Worm (Caenorhabditis elegans): ENCODE data around the gene C50D2.6.

- no peak for TF ChIP-seq unc-62 (GFP tag; optimal IDR thresholded peaks at IDR 0.05)
- TF ChIP-seq nhr-237 (tag; optimal IDR thresholded peaks at IDR 0.05): no peak
- TF ChIP-seq ceh-82 (tag; optimal IDR thresholded peaks at IDR 0.05): no peak
- no peak for TF ChIP-seq egl-27 (tag; optimal IDR thresholded peaks at IDR 0.05)
- no peak for TF ChIP-seq mdl-1 (tag; optimal IDR thresholded peaks at IDR 0.05)
- no peak for TF ChIP-seq ZK546.5 (tag; optimal IDR thresholded peaks at IDR 0.05)
- TF ChIP-seq pha-4 (tag; optimal IDR thresholded peaks at IDR 0.05): no peak
- no peak for TF ChIP-seq skn-1 (tag; optimal IDR thresholded peaks at IDR 0.05)
- TF ChIP-seq fkh-10 (GFP tag; optimal IDR thresholded peaks at IDR 0.05): no peak
- TF ChIP-seq ztf-11 (tag; optimal IDR thresholded peaks at IDR 0.05): no peak
- TF ChIP-seq snpc-4 (tag; optimal IDR thresholded peaks at IDR 0.05): no peak
- TF ChIP-seq lin-39 (tag; optimal IDR thresholded peaks at IDR 0.05): no peak
- no peak for TF ChIP-seq elt-2 (tag; optimal IDR thresholded peaks at IDR 0.05)
- TF ChIP-seq jun-1 (tag; optimal IDR thresholded peaks at IDR 0.05): no peak
These were observed 40.7 kb downstream of the C50D2.6 start, which contains the start of gene nmur-2 for ce11 chrII:124904-125303.

All from whole organism, L3 larva.